Fruit fly (Drosophila melanogaster) Kc167 (cell line): ENCODE results near the gene Prp40.

ENCODE experiments used
- insv ChIP-seq: fragments of >200 bp; optimal IDR thresholded peaks from 3 replicates; lab custom pipeline; 2018; ENCODE audit warnings: missing external identifiers
- psq ChIP-seq: fragments of >200 bp; optimal IDR thresholded peaks from 2 replicates; lab custom pipeline; 2017; ENCODE audit warnings: missing external identifiers

DNA sequence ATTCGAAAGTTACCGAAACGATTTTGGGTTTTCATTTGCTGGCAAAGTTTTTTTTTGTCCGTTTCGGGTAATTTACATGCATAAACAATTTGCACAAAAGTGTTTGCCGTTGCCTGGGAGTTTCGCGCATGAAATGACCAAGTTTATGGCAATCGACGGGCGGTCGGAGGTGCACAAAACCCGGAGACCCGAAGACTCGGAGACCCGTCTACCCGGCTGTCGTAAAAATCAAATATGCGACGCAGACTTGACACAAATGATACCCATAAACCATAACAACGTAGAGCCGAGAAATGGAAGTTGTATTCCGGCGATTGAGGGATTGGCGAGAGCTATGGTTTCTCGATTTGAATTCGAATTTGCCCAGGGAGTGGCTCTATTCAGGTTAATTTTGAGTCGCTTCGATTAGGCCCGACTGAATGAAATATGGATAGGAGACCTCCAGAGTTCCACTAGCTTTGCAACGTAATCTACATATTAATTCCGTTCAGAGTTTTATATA is 16.1 kb upstream of the Prp40 start:
- no peak for TF ChIP-seq psq (lab: Kevin White, UChicago)
- no peak for TF ChIP-seq insv (lab: Kevin White, UChicago)
